Worm (Caenorhabditis elegans) whole organism, mixed stage, embryonic: ENCODE measurements around the gene T05A7.7.

Experiments
- M03D4.4 ChIP-seq: sonication (generic microtip); optimal IDR thresholded peaks from 2 replicates; lab custom pipeline; 2017; ENCODE audit warnings: mild to moderate bottlenecking, missing genetic modification characterization, missing compliant biosample characterization
- bed-3 ChIP-seq: fragments of 200-800 bp; sonication (Bioruptor generic); optimal IDR thresholded peaks from 3 replicates; lab custom pipeline; 2018; ENCODE audit warnings: mild to moderate bottlenecking, missing genetic modification characterization, moderate library complexity, missing compliant biosample characterization
- blmp-1 ChIP-seq: fragments of 150-350 bp; optimal IDR thresholded peaks from 2 replicates; lab custom pipeline; 2014; ENCODE audit warnings: missing biosample characterization, missing genetic modification characterization
- ceh-39 ChIP-seq: fragments of 150-350 bp; optimal IDR thresholded peaks from 2 replicates; lab custom pipeline; 2014; ENCODE audit warnings: missing biosample characterization, missing genetic modification characterization
- ceh-83 ChIP-seq: fragments of 200-800 bp; sonication (Bioruptor generic); optimal IDR thresholded peaks from 2 replicates; lab custom pipeline; 2018; ENCODE audit warnings: mild to moderate bottlenecking, missing genetic modification characterization, missing compliant biosample characterization
- cnd-1 ChIP-seq: fragments of 200-800 bp; sonication (Bioruptor generic); optimal IDR thresholded peaks from 2 replicates; lab custom pipeline; 2018; ENCODE audit warnings: mild to moderate bottlenecking, missing genetic modification characterization, missing compliant biosample characterization
- drap-1 ChIP-seq: fragments of 200-800 bp; sonication (Bioruptor generic); optimal IDR thresholded peaks from 3 replicates; lab custom pipeline; 2018; ENCODE audit warnings: mild to moderate bottlenecking, missing genetic modification characterization, missing compliant biosample characterization
- elt-1 ChIP-seq: sonication (generic microtip); optimal IDR thresholded peaks from 2 replicates; lab custom pipeline; 2017; ENCODE audit warnings: missing genetic modification characterization, mild to moderate bottlenecking, missing compliant biosample characterization, antibody characterized with exemption, moderate library complexity, borderline replicate concordance; ENCODE audit not compliant: insufficient read depth
- elt-3 ChIP-seq: fragments of 150-350 bp; optimal IDR thresholded peaks from 2 replicates; lab custom pipeline; 2014; ENCODE audit warnings: missing biosample characterization, missing genetic modification characterization
- flh-1 ChIP-seq: fragments of 200-800 bp; sonication (Bioruptor generic); optimal IDR thresholded peaks from 2 replicates; lab custom pipeline; 2018; ENCODE audit warnings: mild to moderate bottlenecking, missing genetic modification characterization, moderate library complexity, missing compliant biosample characterization
- hlh-1 ChIP-seq: fragments of 150-350 bp; optimal IDR thresholded peaks from 2 replicates; lab custom pipeline; 2014; ENCODE audit warnings: missing biosample characterization, missing genetic modification reagents, missing genetic modification characterization
- lin-13 ChIP-seq: fragments of 150-350 bp; optimal IDR thresholded peaks from 2 replicates; lab custom pipeline; 2014; ENCODE audit warnings: missing biosample characterization, missing genetic modification characterization
- lsy-2 ChIP-seq: fragments of 150-350 bp; optimal IDR thresholded peaks from 2 replicates; lab custom pipeline; 2014; ENCODE audit warnings: missing biosample characterization, missing genetic modification characterization
- mab-5 ChIP-seq: fragments of 150-350 bp; optimal IDR thresholded peaks from 2 replicates; lab custom pipeline; 2014; ENCODE audit warnings: missing biosample characterization, missing genetic modification characterization
- nhr-12 ChIP-seq: fragments of 150-350 bp; optimal IDR thresholded peaks from 2 replicates; lab custom pipeline; 2014; ENCODE audit warnings: missing biosample characterization, missing genetic modification characterization
- nhr-2 ChIP-seq: fragments of 150-350 bp; optimal IDR thresholded peaks from 2 replicates; lab custom pipeline; 2014; ENCODE audit warnings: missing biosample characterization, missing genetic modification characterization
- nhr-28 ChIP-seq: fragments of 150-350 bp; optimal IDR thresholded peaks from 2 replicates; lab custom pipeline; 2014; ENCODE audit warnings: missing biosample characterization, missing genetic modification characterization
- pha-4 ChIP-seq: fragments of 150-350 bp; optimal IDR thresholded peaks from 2 replicates; lab custom pipeline; 2018; ENCODE audit warnings: missing biosample characterization, missing genetic modification reagents, missing genetic modification characterization
- sem-2 ChIP-seq: fragments of 200-800 bp; sonication (Bioruptor generic); optimal IDR thresholded peaks from 2 replicates; lab custom pipeline; 2018; ENCODE audit warnings: mild to moderate bottlenecking, missing genetic modification characterization, missing compliant biosample characterization
- snpc-4 ChIP-seq: fragments of 150-350 bp; optimal IDR thresholded peaks from 2 replicates; lab custom pipeline; 2014; ENCODE audit warnings: missing biosample characterization, missing genetic modification characterization
- sptf-1 ChIP-seq: sonication (generic microtip); optimal IDR thresholded peaks from 2 replicates; lab custom pipeline; 2017; ENCODE audit warnings: mild to moderate bottlenecking, missing genetic modification characterization, moderate library complexity, missing compliant biosample characterization
- tbx-8 ChIP-seq: fragments of 200-800 bp; sonication (Bioruptor generic); optimal IDR thresholded peaks from 2 replicates; lab custom pipeline; 2018; ENCODE audit warnings: mild to moderate bottlenecking, missing genetic modification characterization, moderate library complexity, missing compliant biosample characterization
- unc-120 ChIP-seq: sonication (generic microtip); optimal IDR thresholded peaks from 2 replicates; lab custom pipeline; 2017; ENCODE audit warnings: missing genetic modification characterization, missing compliant biosample characterization; ENCODE audit not compliant: poor library complexity, severe bottlenecking
- unc-39 ChIP-seq: fragments of 150-350 bp; optimal IDR thresholded peaks from 2 replicates; lab custom pipeline; 2014; ENCODE audit warnings: missing biosample characterization, missing genetic modification characterization
- zip-8 ChIP-seq: fragments of 150-350 bp; optimal IDR thresholded peaks from 2 replicates; lab custom pipeline; 2014; ENCODE audit warnings: missing biosample characterization, missing genetic modification characterization
- ztf-11 ChIP-seq: fragments of 150-350 bp; optimal IDR thresholded peaks from 2 replicates; lab custom pipeline; 2014; ENCODE audit warnings: missing biosample characterization, missing genetic modification characterization

Gene T05A7.7

DNA sequence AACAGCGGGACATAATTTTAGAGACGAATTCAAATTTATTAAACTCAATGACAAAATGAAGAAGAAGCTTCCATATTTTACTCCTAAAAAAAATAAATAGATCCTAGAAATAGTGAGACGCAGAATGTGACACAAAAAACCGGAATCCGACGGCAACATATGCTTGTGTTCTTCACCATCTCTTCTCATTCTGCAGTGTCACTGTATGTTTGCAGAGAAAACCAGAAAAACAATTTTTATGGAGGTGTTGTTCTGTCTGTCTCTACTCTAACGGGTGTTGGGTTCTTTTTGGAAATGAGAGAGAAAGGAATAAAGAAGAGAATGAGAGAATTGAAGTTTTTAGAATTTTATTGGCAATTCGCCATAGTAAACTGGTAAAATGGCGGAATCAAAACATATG lies 42.4 kb downstream of the T05A7.7 start:
- TF ChIP-seq ceh-39 (tag; lab: Kevin White, UChicago) (no peak), cnd-1 (tag; lab: Kevin White, UChicago) (no peak), pha-4 (no peak), snpc-4 (tag; lab: Kevin White, UChicago) (no peak), drap-1 (GFP tag; lab: Kevin White, UChicago) (no peak), nhr-12 (no peak), M03D4.4 (tag; lab: Kevin White, UChicago) (no peak), tbx-8 (GFP tag; lab: Kevin White, UChicago) (no peak), hlh-1 (tag; lab: Kevin White, UChicago) (no peak), bed-3 (GFP tag; lab: Kevin White, UChicago) (no peak), flh-1 (GFP tag; lab: Kevin White, UChicago) (no peak), nhr-2 (tag; lab: Kevin White, UChicago) (no peak), mab-5 (tag; lab: Kevin White, UChicago) (no peak), blmp-1 (no peak)
- TF ChIP-seq, all 35 proteins: peak for 0

DNA sequence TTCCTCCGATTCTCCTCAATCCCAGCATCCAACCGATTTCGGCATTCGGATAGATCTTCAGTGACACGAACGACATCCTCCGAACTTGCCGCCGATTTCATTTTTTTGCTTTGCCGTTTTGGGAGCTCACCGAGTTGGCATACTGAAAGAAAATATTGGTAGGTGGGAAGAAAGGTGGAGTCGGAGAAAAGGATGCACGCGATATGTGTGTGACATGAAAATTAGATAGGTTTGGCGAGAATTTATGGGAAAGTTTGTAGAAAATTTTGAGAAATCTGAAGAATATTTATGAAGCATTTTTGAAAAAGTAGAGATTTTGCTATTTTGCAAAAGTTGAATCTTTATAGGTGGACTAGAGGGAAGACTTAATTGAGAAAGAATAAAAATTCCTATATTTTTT lies 43.0 kb downstream of the T05A7.7 start, which contains the start of gene che-10:
Gene che-10, minus strand, starts transcription at position 101 of the 400 bp plus-strand sequence.
- TF ChIP-seq nhr-28: no peak

DNA sequence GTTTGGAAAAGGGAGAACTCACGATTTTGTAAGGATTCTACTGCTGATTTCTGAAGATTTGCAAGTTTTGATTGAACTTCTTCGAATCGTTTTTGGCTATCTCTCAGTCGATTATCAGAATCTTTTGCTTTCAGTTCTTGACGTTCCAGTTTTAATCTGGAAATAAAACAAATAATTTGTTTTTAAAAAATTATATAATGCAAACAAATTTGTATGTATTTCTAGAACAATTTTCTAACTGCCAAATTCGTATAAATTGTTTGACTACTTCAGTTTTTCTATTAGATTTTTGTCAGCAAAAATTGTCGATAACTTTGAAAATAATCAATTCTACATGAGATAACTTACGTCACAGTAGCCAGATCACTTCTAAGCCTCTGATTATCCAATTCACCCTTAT lies 49.8 kb downstream of the T05A7.7 start:
- no peak for TF ChIP-seq unc-120 (tag; lab: Kevin White, UChicago)
- TF ChIP-seq zip-8 (tag; lab: Kevin White, UChicago): no peak
- no peak for TF ChIP-seq cnd-1 (tag; lab: Kevin White, UChicago)
- TF ChIP-seq nhr-12: no peak
- no peak for TF ChIP-seq elt-3
- TF ChIP-seq sptf-1 (tag; lab: Kevin White, UChicago): no peak
- no peak for TF ChIP-seq drap-1 (GFP tag; lab: Kevin White, UChicago)
- TF ChIP-seq lsy-2 (tag; lab: Kevin White, UChicago): no peak
- TF ChIP-seq elt-1: no peak
- TF ChIP-seq nhr-2 (tag; lab: Kevin White, UChicago): no peak
- no peak for TF ChIP-seq ztf-11
- TF ChIP-seq ceh-83 (GFP tag; lab: Kevin White, UChicago): no peak
- TF ChIP-seq tbx-8 (GFP tag; lab: Kevin White, UChicago): no peak
- TF ChIP-seq hlh-1 (tag; lab: Kevin White, UChicago): no peak
- TF ChIP-seq pha-4: no peak
- no peak for TF ChIP-seq mab-5 (tag; lab: Kevin White, UChicago)
- TF ChIP-seq flh-1 (GFP tag; lab: Kevin White, UChicago): no peak
- TF ChIP-seq unc-39 (tag; lab: Kevin White, UChicago): no peak
- TF ChIP-seq lin-13 (tag; lab: Kevin White, UChicago): no peak
- no peak for TF ChIP-seq sem-2 (GFP tag; lab: Kevin White, UChicago)
